Worm (Caenorhabditis elegans) whole organism, L4/young adult: ENCODE data around the gene C17B7.3.

Experiments used
- W03F9.2 ChIP-seq: fragments of 150-350 bp; optimal IDR thresholded peaks from 2 replicates; lab custom pipeline; 2014; ENCODE audit warnings: missing biosample characterization, missing genetic modification characterization
- dao-5 ChIP-seq: sonication (generic microtip); optimal IDR thresholded peaks from 2 replicates; lab custom pipeline; 2016; ENCODE audit warnings: missing genotype, missing genetic modification characterization, moderate library complexity, missing compliant biosample characterization
- him-1 ChIP-seq: sonication (generic microtip); optimal IDR thresholded peaks from 2 replicates; lab custom pipeline; 2016; ENCODE audit warnings: missing genotype, missing genetic modification reagents, missing genetic modification characterization, missing compliant biosample characterization

Gene C17B7.3

DNA sequence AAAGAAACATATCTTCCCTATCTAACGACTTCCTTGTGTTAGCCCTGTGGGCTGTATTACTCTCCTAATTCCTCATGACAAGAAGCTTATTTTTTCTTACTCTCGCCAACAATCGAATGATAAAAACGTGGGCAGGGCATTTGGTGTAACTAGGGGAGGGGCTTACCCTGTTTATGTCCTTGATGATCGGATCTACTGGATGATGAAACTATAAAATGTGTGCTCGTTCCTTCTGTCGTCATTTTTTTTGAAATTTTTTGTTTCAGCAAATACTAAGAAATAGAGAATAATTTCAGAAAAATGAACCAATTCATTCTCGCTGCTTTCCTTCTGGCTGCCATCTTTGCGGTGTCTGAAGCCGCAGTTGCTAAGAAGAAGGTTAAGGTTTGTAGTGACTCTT, at the start of gene C17B7.3:
Gene C17B7.3 (plus strand): TSS at position 301 of the 400 bp plus-strand sequence.
- TF ChIP-seq W03F9.2 (tag; lab: Kevin White, UChicago) (no peak), him-1 (no peak), dao-5 (tag; lab: Kevin White, UChicago) (no peak)

- TF ChIP-seq W03F9.2 (tag; lab: Kevin White, UChicago) (no peak), him-1 (no peak), dao-5 (tag; lab: Kevin White, UChicago) (no peak)
Observed at ce11 chrV:3295368-3295767, 47.2 kb upstream of the C17B7.3 start.

DNA sequence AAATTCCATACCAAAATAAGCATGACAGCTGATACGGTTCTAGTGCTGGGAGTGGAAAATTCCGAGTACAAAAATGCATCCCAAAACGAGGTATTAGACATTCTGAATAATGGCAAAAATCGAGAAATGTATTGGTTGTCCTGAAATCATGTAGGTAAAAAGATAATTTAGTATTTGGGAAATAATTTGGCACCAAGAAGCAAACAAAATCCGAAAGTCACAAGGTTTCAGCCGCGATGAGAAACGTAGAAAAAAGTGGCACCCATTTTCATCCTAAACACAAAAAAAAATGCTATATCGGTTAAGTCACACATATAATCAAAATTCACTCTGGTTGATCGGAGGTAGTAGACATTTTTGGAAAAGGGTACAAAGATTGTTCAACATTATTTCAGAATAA, 44.8 kb upstream of the C17B7.3 start, which contains the start of gene srx-122:
Gene srx-122 (minus strand): TSS at position 101 of the 400 bp plus-strand sequence.
- TF ChIP-seq W03F9.2 (tag; lab: Kevin White, UChicago), result no peak
- no peak for TF ChIP-seq him-1
- no peak for TF ChIP-seq dao-5 (tag; lab: Kevin White, UChicago)

- TF ChIP-seq him-1 (no peak), W03F9.2 (tag; lab: Kevin White, UChicago) (no peak), dao-5 (tag; lab: Kevin White, UChicago) (no peak)
Observed at ce11 chrV:3299437-3299836, 43.2 kb upstream of the C17B7.3 start.

DNA sequence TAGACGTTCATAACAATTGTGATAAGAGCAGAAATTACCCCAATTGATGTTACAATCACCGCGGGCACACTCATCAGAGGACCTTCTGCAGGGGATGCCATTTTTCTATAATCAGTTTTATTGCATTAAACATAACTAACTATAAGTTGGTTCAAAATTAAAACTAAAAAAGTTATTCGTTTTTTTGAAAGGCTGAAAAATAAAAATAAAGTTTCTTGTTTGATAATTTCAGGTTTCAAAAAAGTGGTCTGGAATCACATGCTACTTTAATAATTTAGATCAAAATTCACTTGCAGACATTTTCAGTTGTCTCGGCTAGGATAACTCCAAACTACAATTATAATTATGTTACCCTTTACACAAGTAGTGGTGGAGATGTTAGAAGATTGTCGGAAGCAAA, 40.7 kb upstream of the C17B7.3 start, which contains the start of gene srbc-1:
Gene srbc-1 (minus strand): TSS at position 101 of the 400 bp plus-strand sequence.
- TF ChIP-seq him-1 (no peak), dao-5 (tag; lab: Kevin White, UChicago) (no peak), W03F9.2 (tag; lab: Kevin White, UChicago) (no peak)

DNA sequence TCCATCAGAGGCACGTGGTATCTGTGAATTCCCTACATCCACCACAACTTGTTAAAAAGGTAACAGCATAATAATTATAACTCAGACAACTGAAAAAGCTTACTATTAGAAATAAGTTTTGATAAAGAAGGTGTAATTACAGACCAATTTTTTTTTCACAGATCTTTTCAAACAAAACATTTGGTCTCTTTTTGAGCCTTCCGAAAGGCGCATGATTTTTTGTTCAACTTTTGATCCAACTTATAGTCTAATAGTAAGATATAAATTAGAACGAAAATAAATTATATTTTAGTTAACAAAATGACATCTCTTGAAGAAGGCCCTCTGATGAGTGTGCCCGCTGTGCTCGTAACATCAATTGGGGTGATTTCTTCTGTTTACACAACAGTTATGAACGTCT, 34.4 kb upstream of the C17B7.3 start, which contains the start of gene srbc-3:
Gene srbc-3 (plus strand): TSS at position 301 of the 400 bp plus-strand sequence.
- TF ChIP-seq W03F9.2 (tag; lab: Kevin White, UChicago), result no peak

DNA sequence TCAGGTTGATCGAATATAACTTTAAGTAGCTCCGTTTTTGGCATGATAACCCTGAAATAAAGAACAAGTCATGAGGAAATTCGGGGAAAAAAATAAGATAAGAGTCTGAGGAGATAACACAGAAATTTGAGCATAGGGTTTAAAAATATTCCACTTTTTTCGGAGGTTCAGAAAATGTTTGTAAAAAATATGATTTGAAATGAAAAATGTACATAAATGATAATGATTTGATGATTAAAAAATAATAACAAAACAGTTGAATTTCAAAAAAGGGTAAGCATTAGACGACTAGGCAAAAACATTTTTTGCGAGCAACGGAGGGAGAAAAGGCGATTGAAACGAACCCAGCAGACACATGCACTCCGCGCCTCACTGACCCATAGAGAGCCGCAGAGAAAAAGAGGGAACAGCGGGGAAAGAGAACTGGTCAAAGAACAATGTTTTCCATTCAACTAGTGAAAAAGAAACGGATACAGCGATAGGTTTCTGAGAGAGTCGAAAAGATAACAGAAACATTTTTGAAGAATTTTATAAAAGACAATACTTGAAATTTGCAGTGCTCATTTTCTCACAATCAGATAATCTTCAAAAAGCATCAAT, 30.4 kb upstream of the C17B7.3 start, which contains the start of gene arrd-18:
Gene arrd-18 (minus strand): TSS at position 51 of the 600 bp plus-strand sequence.
- TF ChIP-seq dao-5 (tag; lab: Kevin White, UChicago) (no peak), him-1 (no peak), W03F9.2 (tag; lab: Kevin White, UChicago) (no peak)

ce11 chrV:3315308-3315707, 27.3 kb upstream of the C17B7.3 start, which contains the start of gene arrd-19:
Gene arrd-19 (minus strand): TSS chrV:3315516.
- TF ChIP-seq him-1 (peak; percentile 18), dao-5 (tag; lab: Kevin White, UChicago) (no peak), W03F9.2 (tag; lab: Kevin White, UChicago) (peak; percentile 16)

ce11 chrV:3316108-3316507, 26.5 kb upstream of the C17B7.3 start, which contains the start of gene F35F10.1:
Gene F35F10.1 (plus strand): TSS chrV:3316307.
- TF ChIP-seq him-1, result no peak
- no peak for TF ChIP-seq W03F9.2 (tag; lab: Kevin White, UChicago)
- TF ChIP-seq dao-5 (tag; lab: Kevin White, UChicago), result no peak

DNA sequence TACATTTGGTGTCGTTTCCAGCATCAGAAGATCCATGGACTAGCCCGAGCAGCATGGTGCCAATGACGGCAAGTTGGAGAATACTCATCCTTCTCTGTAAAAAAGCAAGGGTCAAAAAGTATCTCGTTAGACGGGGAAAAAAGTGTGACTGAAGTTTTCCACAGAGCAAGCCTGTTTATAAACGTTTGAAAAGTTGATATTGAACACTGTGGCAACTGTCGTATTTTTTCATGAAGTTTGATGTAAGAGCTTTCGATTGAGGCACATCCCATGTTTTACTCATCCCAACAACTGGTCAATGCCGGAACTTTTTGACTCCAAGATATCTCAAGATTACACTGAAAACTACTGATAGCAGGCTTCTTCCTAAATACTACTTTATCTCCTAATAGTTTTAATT, 23.6 kb upstream of the C17B7.3 start, which contains the start of gene F35F10.13:
Gene F35F10.13 (minus strand): TSS at position 101 of the 400 bp plus-strand sequence.
- TF ChIP-seq dao-5 (tag; lab: Kevin White, UChicago), result no peak
- no peak for TF ChIP-seq him-1
- no peak for TF ChIP-seq W03F9.2 (tag; lab: Kevin White, UChicago)

DNA sequence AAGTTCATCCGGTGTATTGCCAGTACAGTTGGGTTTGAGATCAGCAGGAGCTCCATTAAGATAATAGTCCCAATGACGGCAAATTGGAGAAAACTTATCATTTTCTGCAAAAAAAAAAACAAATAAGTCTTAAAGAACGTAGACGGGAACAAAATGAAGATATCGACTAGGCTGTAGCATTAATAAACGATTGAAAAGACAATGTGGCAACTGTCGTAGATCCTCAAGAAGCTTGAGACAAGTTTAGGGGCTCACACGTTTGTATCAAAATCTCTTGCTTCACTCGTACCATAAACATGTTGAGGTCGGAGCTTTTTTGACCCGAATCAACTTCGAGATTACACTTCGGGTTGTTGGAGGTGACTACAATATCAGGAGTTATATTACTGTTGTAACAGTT, 22.6 kb upstream of the C17B7.3 start, which contains the start of gene F35F10.14:
Gene F35F10.14 (minus strand): TSS at position 101 of the 400 bp plus-strand sequence.
- TF ChIP-seq him-1, result no peak
- no peak for TF ChIP-seq W03F9.2 (tag; lab: Kevin White, UChicago)
- TF ChIP-seq dao-5 (tag; lab: Kevin White, UChicago), result no peak

DNA sequence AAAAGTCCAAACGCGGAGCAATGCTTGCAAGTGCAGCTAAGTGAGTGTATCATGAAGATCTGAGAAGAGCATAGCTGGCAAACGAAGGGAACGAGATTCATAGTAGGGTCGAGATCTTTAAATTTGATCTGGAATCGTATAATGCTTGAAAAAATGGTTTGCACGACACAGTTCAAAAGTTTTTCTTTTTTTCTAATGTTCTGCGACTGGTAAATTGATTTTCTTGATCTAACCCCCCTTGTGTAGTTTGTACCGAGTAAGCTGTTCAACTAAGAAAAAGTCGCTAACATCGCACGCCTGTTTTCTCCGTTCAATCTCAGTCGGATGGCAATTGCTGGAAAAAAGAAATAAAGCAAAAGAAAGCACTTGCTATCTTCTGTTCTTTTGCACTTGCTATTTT, 22.2 kb upstream of the C17B7.3 start, which contains the start of gene C17B7.14:
Gene C17B7.14 (minus strand): TSS at position 101 of the 400 bp plus-strand sequence.
- TF ChIP-seq W03F9.2 (tag; lab: Kevin White, UChicago) (no peak), him-1 (no peak), dao-5 (tag; lab: Kevin White, UChicago) (no peak)

ce11 chrV:3324178-3324577, 18.4 kb upstream of the C17B7.3 start, which contains the start of gene C17B7.8:
Gene C17B7.8 (minus strand): TSS chrV:3324278.
- no peak for TF ChIP-seq W03F9.2 (tag; lab: Kevin White, UChicago)
- no peak for TF ChIP-seq him-1
- TF ChIP-seq dao-5 (tag; lab: Kevin White, UChicago), result no peak

DNA sequence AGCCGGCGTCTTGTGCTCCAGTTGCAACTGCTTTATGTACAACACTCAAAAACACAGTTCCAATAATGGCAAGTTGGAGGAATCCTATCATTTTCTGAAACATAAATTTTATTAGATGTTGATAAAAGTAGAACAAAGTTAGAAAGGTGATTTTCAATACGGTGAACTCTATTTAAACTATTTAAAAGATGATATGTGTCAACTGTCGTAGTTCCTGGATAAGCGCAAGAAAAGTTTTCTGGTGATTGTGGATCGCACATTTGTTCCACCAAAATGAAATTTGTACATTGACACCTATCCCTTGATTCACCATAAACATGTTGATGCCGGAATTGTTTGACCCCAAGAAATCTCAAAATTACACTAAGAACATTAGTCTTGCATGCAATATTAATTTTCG, 10.6 kb upstream of the C17B7.3 start, which contains the start of gene C17B7.9:
Gene C17B7.9 (minus strand): TSS at position 101 of the 400 bp plus-strand sequence.
- TF ChIP-seq W03F9.2 (tag; lab: Kevin White, UChicago) (no peak), him-1 (no peak), dao-5 (tag; lab: Kevin White, UChicago) (no peak)
